Fruit fly (Drosophila melanogaster): Measurements from ENCODE around the gene CG33278.

DNA sequence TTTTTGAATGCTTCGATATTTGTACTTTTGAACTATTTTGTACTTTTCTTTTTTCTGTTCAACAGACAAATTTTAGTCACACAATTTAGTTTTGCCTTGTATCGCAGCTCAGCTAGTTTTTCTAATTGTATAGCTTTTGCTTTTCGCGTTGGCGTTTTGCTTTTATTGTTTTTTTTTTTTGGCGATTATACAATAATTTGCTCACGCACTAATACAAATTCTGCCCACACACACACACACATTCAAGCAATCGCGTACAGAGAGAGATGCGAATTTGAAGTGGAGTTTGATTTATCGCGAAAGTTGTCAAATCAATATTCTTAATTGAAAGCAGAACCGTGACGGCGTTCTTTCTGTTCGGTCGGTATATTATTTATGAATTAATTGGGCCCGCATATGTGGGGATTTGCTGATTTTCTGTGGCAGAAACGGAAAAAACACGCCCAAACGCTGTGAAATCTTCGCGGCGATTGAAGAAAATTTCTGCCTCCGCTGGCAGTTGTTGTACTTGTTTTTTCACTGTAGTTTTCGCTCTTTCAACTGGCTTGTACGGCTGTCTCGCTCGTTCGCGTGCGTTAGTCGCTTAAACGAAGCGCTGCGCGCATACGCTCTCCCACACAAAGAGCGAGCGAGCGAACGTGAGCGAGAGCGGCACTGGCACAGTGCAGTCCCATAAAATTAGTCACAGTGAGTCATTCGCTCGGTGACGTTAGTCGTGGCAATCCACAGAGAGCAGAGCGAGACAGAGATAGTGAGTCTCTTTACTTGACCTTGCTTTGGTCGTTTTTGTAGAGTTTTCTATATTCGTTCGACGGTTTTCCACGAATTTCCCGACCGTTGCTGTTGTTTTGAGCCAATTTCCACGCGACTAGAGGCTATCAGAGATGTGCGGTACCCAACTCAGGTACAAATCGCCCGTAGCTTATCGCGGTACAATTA lies 15.7 kb upstream of the CG33278 start, which contains the start of gene Rac2:
- TF ChIP-seq fkh (GFP tag; optimal IDR thresholded peaks at IDR 0.05) (peak; percentile 58), CG8632 (GFP tag; optimal IDR thresholded peaks at IDR 0.05) (no peak), CG10631 (GFP tag; optimal IDR thresholded peaks at IDR 0.05) (peak; percentile 47)

All from whole organism, prepupa.